Fruit fly (Drosophila melanogaster): ENCODE measurements around the gene RasGAP1.

DNA sequence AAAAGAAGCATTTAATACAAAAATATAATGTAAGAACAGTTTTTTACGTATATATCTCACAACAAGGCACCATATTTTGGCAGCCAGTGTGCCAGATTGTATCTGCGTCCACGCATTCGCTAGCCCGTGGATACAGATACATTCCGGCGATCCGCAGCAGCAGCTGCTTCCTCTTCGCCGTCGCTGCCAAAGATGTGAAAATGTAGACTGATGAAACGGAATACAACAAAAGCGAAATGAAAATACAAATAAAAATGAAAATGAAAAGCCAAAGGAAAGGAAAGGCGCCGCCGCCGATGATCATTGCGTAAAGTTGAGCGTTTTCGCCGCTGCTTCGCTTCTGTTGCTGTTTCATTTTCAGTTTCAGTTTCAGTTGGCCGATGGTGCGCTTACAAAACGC is 39.4 kb downstream of the RasGAP1 start:
- no peak for TF ChIP-seq Sp1 (GFP tag; optimal IDR thresholded peaks at IDR 0.05)
- no peak for TF ChIP-seq Dfd (GFP tag; optimal IDR thresholded peaks at IDR 0.05)
- TF ChIP-seq Abd-B (GFP tag; optimal IDR thresholded peaks at IDR 0.05): no peak
- no peak for TF ChIP-seq usp (GFP tag; optimal IDR thresholded peaks at IDR 0.05)
- no peak for TF ChIP-seq br (GFP tag; optimal IDR thresholded peaks at IDR 0.05)
- TF ChIP-seq psq (GFP tag; optimal IDR thresholded peaks at IDR 0.05): no peak
- no peak for TF ChIP-seq rgr (GFP tag; optimal IDR thresholded peaks at IDR 0.05)
- TF ChIP-seq Hnf4 (GFP tag; optimal IDR thresholded peaks at IDR 0.05): no peak
- no peak for TF ChIP-seq sv (GFP tag; optimal IDR thresholded peaks at IDR 0.05)
- TF ChIP-seq fru (GFP tag; optimal IDR thresholded peaks at IDR 0.05): no peak
- TF ChIP-seq Myc (optimal IDR thresholded peaks at IDR 0.05): no peak
- no peak for TF ChIP-seq Vsx2 (GFP tag; optimal IDR thresholded peaks at IDR 0.05; ENCODE audit: partially characterized antibody)

Data from whole organism, wandering third instar larva.